Fruit fly (Drosophila melanogaster): ENCODE results near the gene scpr-A.
A peak's percentile ranks its signal among the peaks of the same experiment; 100 is the strongest.

The scpr-A gene

DNA sequence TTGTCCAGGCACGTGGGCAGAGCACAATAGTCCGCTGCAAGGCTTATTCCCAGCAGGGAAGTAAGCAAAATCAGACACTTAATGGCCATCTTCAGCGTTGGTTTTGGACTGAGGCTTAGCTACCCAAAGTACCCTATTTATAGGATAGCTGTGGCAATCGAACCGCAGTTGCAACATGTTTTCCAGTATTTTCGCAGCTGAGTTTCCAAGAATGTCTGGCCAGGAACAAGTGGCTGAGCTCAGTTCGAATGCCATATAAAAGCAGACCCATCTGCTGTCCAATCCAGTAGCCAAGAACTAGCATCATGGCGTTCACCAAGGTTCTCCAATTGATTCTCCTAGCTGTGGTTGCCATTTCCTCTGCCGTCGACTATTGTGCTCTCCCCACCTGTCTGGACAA is at the start of gene scpr-A, which contains the start of gene scpr-B:
Gene scpr-A, plus strand, starts transcription at position 293 of the 400 bp plus-strand sequence.
Gene scpr-B, minus strand, starts transcription at position 101 of the 400 bp plus-strand sequence.
- no peak for TF ChIP-seq CG7045 (GFP tag; optimal IDR thresholded peaks at IDR 0.05)
- TF ChIP-seq CG33017 (tag; optimal IDR thresholded peaks at IDR 0.05): no peak
- TF ChIP-seq kay (GFP tag; ENCODE audit: borderline replicate concordance): no peak
- TF ChIP-seq CG11617 (GFP tag; optimal IDR thresholded peaks at IDR 0.05): no peak
- no peak for TF ChIP-seq cic (GFP tag; optimal IDR thresholded peaks at IDR 0.05)
- no peak for TF ChIP-seq CG5204 (GFP tag; optimal IDR thresholded peaks at IDR 0.05)
- no peak for TF ChIP-seq Crg-1 (GFP tag; optimal IDR thresholded peaks at IDR 0.05)
- TF ChIP-seq cnc (optimal IDR thresholded peaks at IDR 0.05): no peak
- no peak for TF ChIP-seq pad (GFP tag; optimal IDR thresholded peaks at IDR 0.05)

dm6 chr3R:11195792-11196191 is 45.2 kb upstream of the scpr-A start, which contains the start of gene CG18577:
Gene CG18577, plus strand, starts transcription at chr3R:11196092.
- no peak for TF ChIP-seq Crg-1 (GFP tag; optimal IDR thresholded peaks at IDR 0.05)
- TF ChIP-seq cic (GFP tag; optimal IDR thresholded peaks at IDR 0.05): peak; percentile 80
- no peak for TF ChIP-seq pad (GFP tag; optimal IDR thresholded peaks at IDR 0.05)

dm6 chr3R:11196648-11197388 is 44.2 kb upstream of the scpr-A start:
- TF ChIP-seq Mnt (GFP tag; optimal IDR thresholded peaks at IDR 0.05): no peak
- TF ChIP-seq bab1 (GFP tag; optimal IDR thresholded peaks at IDR 0.05): peak; percentile 95
- TF ChIP-seq Clk (GFP tag; optimal IDR thresholded peaks at IDR 0.05): peak; percentile 98
- peak; percentile 99 for TF ChIP-seq CG12768 (GFP tag; optimal IDR thresholded peaks at IDR 0.05)
- TF ChIP-seq CG14711 (tag; optimal IDR thresholded peaks at IDR 0.05): peak; percentile 96
- TF ChIP-seq CG7101 (tag; optimal IDR thresholded peaks at IDR 0.05): peak; percentile 98
- TF ChIP-seq toe (GFP tag; optimal IDR thresholded peaks at IDR 0.05): peak; percentile 83
- TF ChIP-seq ovo (GFP tag; optimal IDR thresholded peaks at IDR 0.05): peak; percentile 88
- peak; percentile 84 for TF ChIP-seq CG1620 (GFP tag; optimal IDR thresholded peaks at IDR 0.05)
- TF ChIP-seq CG5204 (GFP tag; optimal IDR thresholded peaks at IDR 0.05): peak; percentile 94
- peak; percentile 89 for TF ChIP-seq tj (GFP tag; optimal IDR thresholded peaks at IDR 0.05)
- TF ChIP-seq Crg-1 (GFP tag; optimal IDR thresholded peaks at IDR 0.05): peak; percentile 80
- peak; percentile 97 for TF ChIP-seq CG33017 (tag; optimal IDR thresholded peaks at IDR 0.05)
- no peak for TF ChIP-seq cnc (optimal IDR thresholded peaks at IDR 0.05)
- peak; percentile 98 for TF ChIP-seq cic (GFP tag; optimal IDR thresholded peaks at IDR 0.05)
- peak; percentile 96 for TF ChIP-seq kay (GFP tag; ENCODE audit: borderline replicate concordance)
- peak; percentile 98 for TF ChIP-seq CG11617 (GFP tag; optimal IDR thresholded peaks at IDR 0.05)
- peak; percentile 89 for TF ChIP-seq Hr96 (GFP tag; optimal IDR thresholded peaks at IDR 0.05)
- TF ChIP-seq CG7045 (GFP tag; optimal IDR thresholded peaks at IDR 0.05): peak; percentile 100
- peak; percentile 93 for TF ChIP-seq pad (GFP tag; optimal IDR thresholded peaks at IDR 0.05)

DNA sequence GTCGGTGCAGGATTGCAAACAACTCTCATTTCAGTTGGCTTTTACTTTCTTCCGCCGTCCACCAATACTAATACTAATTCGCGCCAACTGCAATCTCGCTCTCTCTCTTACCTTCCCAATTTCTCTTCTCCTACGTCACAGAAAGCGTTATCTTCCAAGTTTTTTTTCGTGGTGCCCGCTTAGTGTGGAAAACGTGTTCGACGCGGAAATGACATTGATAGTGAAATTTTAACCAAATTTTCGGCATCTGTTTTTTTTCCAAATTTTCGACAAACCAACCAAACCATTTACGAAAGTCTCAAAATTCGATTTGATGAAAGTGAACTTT is 43.6 kb upstream of the scpr-A start, which contains the start of gene cu:
Gene cu, plus strand, starts transcription at position 204 of the 328 bp plus-strand sequence.
- TF ChIP-seq Mnt (GFP tag; optimal IDR thresholded peaks at IDR 0.05): peak; percentile 83
- no peak for TF ChIP-seq pad (GFP tag; optimal IDR thresholded peaks at IDR 0.05)

DNA sequence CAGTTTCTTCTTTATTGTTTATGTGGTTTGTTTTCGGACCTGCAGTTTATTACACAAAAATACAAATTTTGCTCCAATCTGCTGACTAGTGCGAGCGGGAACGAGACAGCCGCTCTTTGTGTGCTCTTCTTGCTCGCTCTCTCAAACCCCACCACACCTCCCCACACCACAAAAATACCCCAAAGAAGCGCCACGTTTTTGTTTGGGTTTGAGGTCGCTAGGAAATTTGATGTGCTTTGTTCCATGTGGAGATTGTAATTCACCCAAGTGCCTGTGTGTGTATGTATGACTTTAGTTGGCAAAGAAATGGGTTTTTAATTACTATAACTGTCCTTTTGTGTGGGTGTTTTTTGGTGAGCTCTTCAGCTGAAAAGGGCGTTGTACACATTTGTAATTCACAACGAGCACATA is 42.9 kb upstream of the scpr-A start:
- TF ChIP-seq CG14711 (tag; optimal IDR thresholded peaks at IDR 0.05): no peak
- TF ChIP-seq CG5204 (GFP tag; optimal IDR thresholded peaks at IDR 0.05): no peak
- no peak for TF ChIP-seq ovo (GFP tag; optimal IDR thresholded peaks at IDR 0.05)
- TF ChIP-seq pad (GFP tag; optimal IDR thresholded peaks at IDR 0.05): peak; percentile 50
- TF ChIP-seq Crg-1 (GFP tag; optimal IDR thresholded peaks at IDR 0.05): no peak
- TF ChIP-seq cnc (optimal IDR thresholded peaks at IDR 0.05): no peak
- no peak for TF ChIP-seq CG11617 (GFP tag; optimal IDR thresholded peaks at IDR 0.05)
- TF ChIP-seq tj (GFP tag; optimal IDR thresholded peaks at IDR 0.05): peak; percentile 81
- no peak for TF ChIP-seq CG7101 (tag; optimal IDR thresholded peaks at IDR 0.05)
- peak; percentile 92 for TF ChIP-seq cic (GFP tag; optimal IDR thresholded peaks at IDR 0.05)
- TF ChIP-seq Hr96 (GFP tag; optimal IDR thresholded peaks at IDR 0.05): no peak
- TF ChIP-seq Mnt (GFP tag; optimal IDR thresholded peaks at IDR 0.05): peak; percentile 95
- peak; percentile 68 for TF ChIP-seq kay (GFP tag; ENCODE audit: borderline replicate concordance)
- no peak for TF ChIP-seq toe (GFP tag; optimal IDR thresholded peaks at IDR 0.05)
- TF ChIP-seq CG33017 (tag; optimal IDR thresholded peaks at IDR 0.05): no peak
- no peak for TF ChIP-seq CG12768 (GFP tag; optimal IDR thresholded peaks at IDR 0.05)
- TF ChIP-seq CG1620 (GFP tag; optimal IDR thresholded peaks at IDR 0.05): no peak
- no peak for TF ChIP-seq Clk (GFP tag; optimal IDR thresholded peaks at IDR 0.05)
- peak; percentile 55 for TF ChIP-seq bab1 (GFP tag; optimal IDR thresholded peaks at IDR 0.05)
- TF ChIP-seq CG7045 (GFP tag; optimal IDR thresholded peaks at IDR 0.05): peak; percentile 9

dm6 chr3R:11199227-11199835 is 41.7 kb upstream of the scpr-A start:
- no peak for TF ChIP-seq Hr96 (GFP tag; optimal IDR thresholded peaks at IDR 0.05)
- TF ChIP-seq tj (GFP tag; optimal IDR thresholded peaks at IDR 0.05): no peak
- no peak for TF ChIP-seq pad (GFP tag; optimal IDR thresholded peaks at IDR 0.05)
- no peak for TF ChIP-seq CG1620 (GFP tag; optimal IDR thresholded peaks at IDR 0.05)
- TF ChIP-seq cic (GFP tag; optimal IDR thresholded peaks at IDR 0.05): peak; percentile 77
- peak; percentile 66 for TF ChIP-seq kay (GFP tag; ENCODE audit: borderline replicate concordance)
- TF ChIP-seq CG33017 (tag; optimal IDR thresholded peaks at IDR 0.05): peak; percentile 23
- no peak for TF ChIP-seq Clk (GFP tag; optimal IDR thresholded peaks at IDR 0.05)
- TF ChIP-seq CG7101 (tag; optimal IDR thresholded peaks at IDR 0.05): no peak
- peak; percentile 0 for TF ChIP-seq CG7045 (GFP tag; optimal IDR thresholded peaks at IDR 0.05)
- TF ChIP-seq cnc (optimal IDR thresholded peaks at IDR 0.05): no peak
- TF ChIP-seq CG12768 (GFP tag; optimal IDR thresholded peaks at IDR 0.05): no peak
